Fruit fly (Drosophila melanogaster): ENCODE results near the gene Axn.

dm6 chr3R:29990681-29991080 lies 32.0 kb upstream of the Axn start:
- TF ChIP-seq Myc (optimal IDR thresholded peaks at IDR 0.05), result no peak
- TF ChIP-seq insv (optimal IDR thresholded peaks at IDR 0.05), result no peak
- no peak for TF ChIP-seq psq (optimal IDR thresholded peaks at IDR 0.05)
